Fruit fly (Drosophila melanogaster): Measurements from ENCODE around the gene AsnRS.

dm6 chr2L:19111137-19111536 lies 20.6 kb downstream of the AsnRS start:
- no peak for TF ChIP-seq CG9948 (tag; optimal IDR thresholded peaks at IDR 0.05)
- TF ChIP-seq CG34367 (tag; optimal IDR thresholded peaks at IDR 0.05): no peak
- TF ChIP-seq Pif1B (GFP tag; optimal IDR thresholded peaks at IDR 0.05): no peak
- TF ChIP-seq CG14655 (GFP tag; optimal IDR thresholded peaks at IDR 0.05): no peak
- no peak for TF ChIP-seq gl (tag; optimal IDR thresholded peaks at IDR 0.05)
